Fruit fly (Drosophila melanogaster): ENCODE results near the gene CG9777.

Gene CG9777

DNA sequence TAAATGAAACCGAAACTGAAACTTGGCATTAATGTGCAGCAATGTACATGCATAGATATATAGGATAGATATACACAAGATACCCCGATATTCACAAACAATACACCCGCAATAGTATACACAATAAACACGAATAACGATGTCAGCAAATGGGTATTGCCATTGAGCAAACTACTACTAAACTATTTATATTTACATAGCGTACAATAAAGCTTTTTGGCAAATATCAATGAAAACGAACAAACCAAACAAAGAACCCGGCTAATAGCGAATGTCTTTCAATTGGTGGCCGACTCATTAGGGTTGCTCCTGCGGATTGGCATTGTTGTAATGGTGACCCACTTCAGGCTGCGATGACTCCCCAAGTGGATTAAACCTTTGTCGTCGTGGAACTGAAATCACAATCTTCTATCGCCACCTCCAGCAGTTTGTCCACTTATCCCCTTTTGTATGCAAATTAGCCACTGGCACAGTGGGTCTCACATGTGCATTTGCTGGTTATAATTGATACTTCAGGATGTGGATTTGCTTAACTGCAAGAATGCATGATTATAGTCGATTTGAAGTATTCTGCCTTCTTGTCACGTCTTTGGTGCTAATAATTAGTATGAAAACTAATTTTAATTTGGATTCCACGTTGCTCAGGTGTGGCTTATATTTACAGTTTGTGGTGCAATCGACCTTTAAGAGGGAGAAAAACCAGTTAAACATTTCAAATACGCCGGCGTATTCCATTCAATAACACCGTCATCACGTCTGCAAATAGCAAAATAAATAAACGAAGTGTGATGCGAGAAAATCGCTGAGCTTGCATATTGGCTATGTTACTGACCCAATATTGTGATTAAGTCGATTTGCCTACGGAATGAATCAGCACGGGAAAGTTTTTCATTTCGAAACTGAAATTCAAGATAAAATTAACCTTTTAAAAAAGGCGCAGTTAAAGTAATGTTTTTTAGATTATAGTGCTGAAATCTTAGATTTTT lies 18.3 kb upstream of the CG9777 start (continued):
- TF ChIP-seq CG10654 (GFP tag; optimal IDR thresholded peaks at IDR 0.05), result no peak
- TF ChIP-seq so (GFP tag; IDR thresholded peaks at IDR 0.05), result peak; percentile 92
- TF ChIP-seq tgo (GFP tag; IDR thresholded peaks at IDR 0.05), result peak; percentile 60; the same call in 2 of the 3 replicates
- no peak for TF ChIP-seq zf30C (GFP tag; optimal IDR thresholded peaks at IDR 0.05)
- TF ChIP-seq Dip3 (GFP tag; optimal IDR thresholded peaks at IDR 0.05), result peak; percentile 64
- no peak for TF ChIP-seq HLHmδ (GFP tag; optimal IDR thresholded peaks at IDR 0.05)
- peak; percentile 25 for TF ChIP-seq sug (tag; optimal IDR thresholded peaks at IDR 0.05)
- TF ChIP-seq MTF-1 (GFP tag; optimal IDR thresholded peaks at IDR 0.05; ENCODE audit: borderline replicate concordance), result peak; percentile 3
- TF ChIP-seq B-H1 (GFP tag; IDR thresholded peaks at IDR 0.05), result peak; percentile 68; the same call in 2 of the 3 replicates
- TF ChIP-seq vvl (GFP tag; IDR thresholded peaks at IDR 0.05), result peak; percentile 90
- no peak for TF ChIP-seq CG17802 (tag; optimal IDR thresholded peaks at IDR 0.05)
- TF ChIP-seq pfk (GFP tag; optimal IDR thresholded peaks at IDR 0.05), result no peak
- peak in 1 of 2 experiments; percentile 81 for TF ChIP-seq dpn (GFP tag; optimal IDR thresholded peaks at IDR 0.05)
- no peak for TF ChIP-seq lov (optimal IDR thresholded peaks at IDR 0.05)
- TF ChIP-seq lov (GFP tag; IDR thresholded peaks at IDR 0.05), result 0 out of 3 replicates have a peak, but pooled peaks have one; percentile 43
- TF ChIP-seq sc (optimal IDR thresholded peaks at IDR 0.05), result no peak
- no peak for TF ChIP-seq sc (GFP tag; optimal IDR thresholded peaks at IDR 0.05)
- TF ChIP-seq Sin3A (optimal IDR thresholded peaks at IDR 0.05), result no peak
- peak; percentile 73 for TF ChIP-seq bab2 (GFP tag; optimal IDR thresholded peaks at IDR 0.05)
- TF ChIP-seq CG1529 (GFP tag; optimal IDR thresholded peaks at IDR 0.05), result no peak
- no peak for TF ChIP-seq sd (tag; optimal IDR thresholded peaks at IDR 0.05)
- TF ChIP-seq CG6791 (GFP tag; IDR thresholded peaks at IDR 0.05; ENCODE audit: partially characterized antibody), result 0 out of 3 replicates have a peak, but pooled peaks have one; percentile 34
- peak; percentile 81; the same call in 1 of the 2 replicates for TF ChIP-seq Atf6 (GFP tag; IDR thresholded peaks at IDR 0.05)
- no peak for TF ChIP-seq trem (tag; optimal IDR thresholded peaks at IDR 0.05)
- TF ChIP-seq CG7987 (GFP tag; optimal IDR thresholded peaks at IDR 0.05), result no peak
- no peak for TF ChIP-seq CG17912 (GFP tag; optimal IDR thresholded peaks at IDR 0.05)
- TF ChIP-seq Hr3 (GFP tag; optimal IDR thresholded peaks at IDR 0.05), result peak; percentile 67
- 0 out of 2 replicates have a peak, but pooled peaks have one; percentile 14 for TF ChIP-seq sim (GFP tag; IDR thresholded peaks at IDR 0.05)
- peak; percentile 64 for TF ChIP-seq H15 (GFP tag; IDR thresholded peaks at IDR 0.05)
- peak; percentile 75 for TF ChIP-seq CG14050 (GFP tag; IDR thresholded peaks at IDR 0.05)
- TF ChIP-seq CG3065 (GFP tag; optimal IDR thresholded peaks at IDR 0.05), result no peak
- no peak for TF ChIP-seq CG16863 (GFP tag; optimal IDR thresholded peaks at IDR 0.05)
- TF ChIP-seq pan (optimal IDR thresholded peaks at IDR 0.05), result no peak
- TF ChIP-seq pan (GFP tag; optimal IDR thresholded peaks at IDR 0.05 in 1 of 2, IDR thresholded peaks at IDR 0.05 in 1 of 2), result peak in 1 of 2 experiments; percentile 83
- TF ChIP-seq MBD-R2 (GFP tag; IDR thresholded peaks at IDR 0.05), result no peak
- TF ChIP-seq nmo (GFP tag; optimal IDR thresholded peaks at IDR 0.05), result peak; percentile 79
- no peak for TF ChIP-seq NFAT (GFP tag; IDR thresholded peaks at IDR 0.05)
- TF ChIP-seq CG10979 (tag; optimal IDR thresholded peaks at IDR 0.05), result no peak
- TF ChIP-seq Usf (GFP tag; optimal IDR thresholded peaks at IDR 0.05), result no peak
- TF ChIP-seq Nf-YB (GFP tag; optimal IDR thresholded peaks at IDR 0.05), result no peak
- no peak for TF ChIP-seq CG4328 (GFP tag; optimal IDR thresholded peaks at IDR 0.05)
- TF ChIP-seq E2f1 (GFP tag; IDR thresholded peaks at IDR 0.05), result 0 out of 2 replicates have a peak, but pooled peaks have one; percentile 35
- no peak for TF ChIP-seq Deaf1 (tag; optimal IDR thresholded peaks at IDR 0.05)
- peak; percentile 27 for TF ChIP-seq Hmr (GFP tag; optimal IDR thresholded peaks at IDR 0.05)
- TF ChIP-seq Dref (GFP tag; IDR thresholded peaks at IDR 0.05), result no peak
- TF ChIP-seq klu (GFP tag; IDR thresholded peaks at IDR 0.05), result no peak
- TF ChIP-seq kay (GFP tag; optimal IDR thresholded peaks at IDR 0.05), result peak; percentile 67
- TF ChIP-seq grn (GFP tag; optimal IDR thresholded peaks at IDR 0.05), result no peak
- no peak for TF ChIP-seq NC2β (GFP tag; optimal IDR thresholded peaks at IDR 0.05)
- peak; percentile 77 for TF ChIP-seq ci (GFP tag; IDR thresholded peaks at IDR 0.05)
